Fruit fly (Drosophila melanogaster) whole organism, embryonic: ENCODE results near the gene sno.
A peak's percentile ranks its signal among the peaks of the same experiment; 100 is the strongest.

Source experiments
- Atf3 ChIP-seq: fragments of 200-800 bp; sonication (Bioruptor generic); optimal IDR thresholded peaks from 3 replicates; lab custom pipeline; 2016; ENCODE audit warnings: missing biosample characterization, missing genetic modification characterization
- BtbVII ChIP-seq: fragments of 200-800 bp; sonication (Bioruptor generic); optimal IDR thresholded peaks from 3 replicates; lab custom pipeline; 2017; ENCODE audit warnings: missing biosample characterization, mild to moderate bottlenecking, missing genetic modification characterization
- CG10209 ChIP-seq: fragments of 200-800 bp; sonication (Bioruptor generic); optimal IDR thresholded peaks from 3 replicates; lab custom pipeline; 2017; ENCODE audit warnings: missing biosample characterization, mild to moderate bottlenecking, missing genetic modification characterization, missing genetic modification reagents
- CG13287 ChIP-seq: fragments of 200-800 bp; sonication (Bioruptor generic); IDR thresholded peaks from 2 replicates; pipeline ENCODE4 v1.3.6; 2022; ENCODE audit warnings: missing biosample characterization, missing genetic modification characterization; ENCODE audit not compliant: partially characterized antibody
- CG15514 ChIP-seq: fragments of 200-800 bp; sonication (Bioruptor generic); optimal IDR thresholded peaks from 3 replicates; lab custom pipeline; 2017; ENCODE audit warnings: missing biosample characterization, missing genetic modification characterization, mild to moderate bottlenecking, moderate library complexity, missing genetic modification reagents
- CG16863 ChIP-seq: fragments of 200-800 bp; sonication (Bioruptor generic); optimal IDR thresholded peaks from 3 replicates; lab custom pipeline; 2016; ENCODE audit warnings: missing biosample characterization, missing genetic modification characterization
- CG2120 ChIP-seq: fragments of 200-800 bp; sonication (Bioruptor generic); optimal IDR thresholded peaks from 3 replicates; lab custom pipeline; 2016; ENCODE audit warnings: missing biosample characterization, missing genetic modification characterization
- CG32772 ChIP-seq: fragments of 200-800 bp; sonication (Bioruptor generic); IDR thresholded peaks from 2 replicates; pipeline ENCODE4 v1.3.6; 2022; ENCODE audit warnings: missing biosample characterization, missing genetic modification characterization
- CG4617 ChIP-seq: fragments of 200-800 bp; sonication (Bioruptor generic); optimal IDR thresholded peaks from 3 replicates; lab custom pipeline; 2016; ENCODE audit warnings: missing biosample characterization, missing genetic modification characterization, borderline replicate concordance
- CG6654 ChIP-seq: fragments of 200-800 bp; sonication (Bioruptor generic); optimal IDR thresholded peaks from 2 replicates; lab custom pipeline; 2017; ENCODE audit warnings: missing biosample characterization, mild to moderate bottlenecking, missing genetic modification characterization
- CG8281 ChIP-seq: fragments of 200-800 bp; sonication (Bioruptor generic); optimal IDR thresholded peaks from 2 replicates; lab custom pipeline; 2018; ENCODE audit warnings: missing biosample characterization, mild to moderate bottlenecking, missing genetic modification characterization, moderate library complexity
- CTCF ChIP-seq: fragments of 200-800 bp; sonication (Bioruptor generic); optimal IDR thresholded peaks from 2 replicates; lab custom pipeline; 2017; ENCODE audit warnings: missing biosample characterization, mild to moderate bottlenecking, missing genetic modification characterization, moderate library complexity
- Camta ChIP-seq: fragments of 200-800 bp; sonication (Bioruptor generic); optimal IDR thresholded peaks from 2 replicates; lab custom pipeline; 2016; ENCODE audit warnings: missing biosample characterization, missing genetic modification characterization
- CoRest ChIP-seq: fragments of 200-800 bp; sonication (Bioruptor generic); optimal IDR thresholded peaks from 3 replicates; lab custom pipeline; 2018; ENCODE audit warnings: missing biosample characterization, mild to moderate bottlenecking, missing genetic modification characterization, moderate library complexity
- D19A ChIP-seq: fragments of 200-800 bp; optimal IDR thresholded peaks from 3 replicates; lab custom pipeline; 2019; ENCODE audit warnings: missing biosample characterization, mild to moderate bottlenecking, missing genetic modification characterization, moderate library complexity
- Deaf1 ChIP-seq: fragments of 200-800 bp; optimal IDR thresholded peaks from 3 replicates; lab custom pipeline; 2019; ENCODE audit warnings: missing biosample characterization, mild to moderate bottlenecking, missing genetic modification characterization, moderate library complexity
- Dp ChIP-seq: fragments of 200-800 bp; sonication (Bioruptor generic); optimal IDR thresholded peaks from 2 replicates; lab custom pipeline; 2018; ENCODE audit warnings: missing biosample characterization, mild to moderate bottlenecking, missing genetic modification characterization, moderate library complexity
- Drgx ChIP-seq: fragments of 200-800 bp; sonication (Bioruptor generic); IDR thresholded peaks from 2 replicates; pipeline ENCODE4 v1.3.6; 2022; ENCODE audit warnings: missing biosample characterization, missing genetic modification characterization
- Ets65A ChIP-seq: fragments of 200-800 bp; sonication (Bioruptor generic); peaks from one replicate; lab custom pipeline; 2016; ENCODE audit warnings: missing biosample characterization, missing genetic modification characterization
- GATAe ChIP-seq: fragments of 200-800 bp; sonication (Bioruptor generic); conservative IDR thresholded peaks from 2 replicates; pipeline ENCODE4 v1.3.6; 2022; ENCODE audit warnings: missing biosample characterization, missing genetic modification characterization
- H2.0 ChIP-seq: fragments of 200-800 bp; sonication (Bioruptor generic); IDR thresholded peaks from 2 replicates; pipeline ENCODE4 v1.3.6; 2022; ENCODE audit warnings: missing biosample characterization, missing genetic modification characterization
- HLHmδ ChIP-seq: fragments of 200-800 bp; sonication (Bioruptor generic); optimal IDR thresholded peaks from 2 replicates; lab custom pipeline; 2018; ENCODE audit warnings: missing biosample characterization, mild to moderate bottlenecking, missing genetic modification characterization, moderate library complexity
- Kr ChIP-seq: fragments of 200-800 bp; sonication (Bioruptor generic); optimal IDR thresholded peaks from 2 replicates; lab custom pipeline; 2017; ENCODE audit warnings: missing biosample characterization, mild to moderate bottlenecking, missing genetic modification characterization
- Lim3 ChIP-seq: fragments of 200-800 bp; sonication (Bioruptor generic); IDR thresholded peaks from 2 replicates; pipeline ENCODE4 v1.3.6; 2022; ENCODE audit warnings: missing biosample characterization, missing genetic modification characterization
- Nf-YA ChIP-seq: fragments of 200-800 bp; sonication (Bioruptor generic); IDR thresholded peaks from 2 replicates; pipeline ENCODE4 v1.3.6; 2022; ENCODE audit warnings: missing biosample characterization, missing genetic modification characterization
- Nf-YC ChIP-seq: fragments of 200-800 bp; optimal IDR thresholded peaks from 3 replicates; lab custom pipeline; 2019; ENCODE audit warnings: missing biosample characterization, mild to moderate bottlenecking, missing genetic modification characterization, moderate library complexity
- Ptx1 ChIP-seq: fragments of 200-800 bp; sonication (Bioruptor generic); IDR thresholded peaks from 2 replicates; pipeline ENCODE4 v1.3.6; 2022; ENCODE audit warnings: missing biosample characterization, missing genetic modification characterization
- Scr ChIP-seq: fragments of 200-800 bp; sonication (Bioruptor generic); IDR thresholded peaks from 2 replicates; pipeline ENCODE4 v1.3.6; 2022; ENCODE audit warnings: missing biosample characterization, missing genetic modification characterization; ENCODE audit not compliant: partially characterized antibody
- Taf1 ChIP-seq: fragments of 200-800 bp; sonication (Bioruptor generic); IDR thresholded peaks from 2 replicates; pipeline ENCODE4 v1.3.6; 2022; ENCODE audit warnings: missing biosample characterization, missing genetic modification characterization
- Tbp ChIP-seq: fragments of >200 bp; optimal IDR thresholded peaks from 2 replicates; lab custom pipeline; 2018; ENCODE audit warnings: missing biosample characterization, missing genetic modification characterization
- Xbp1 ChIP-seq: fragments of 200-800 bp; sonication (Bioruptor generic); optimal IDR thresholded peaks from 3 replicates; lab custom pipeline; 2016; ENCODE audit warnings: missing biosample characterization, mild to moderate bottlenecking, missing genetic modification characterization
- ac ChIP-seq: fragments of 200-800 bp; sonication (Bioruptor generic); optimal IDR thresholded peaks from 3 replicates; lab custom pipeline; 2017; ENCODE audit warnings: missing biosample characterization, mild to moderate bottlenecking, missing genetic modification characterization
- al ChIP-seq: fragments of 200-800 bp; sonication (Bioruptor generic); IDR thresholded peaks from 2 replicates; pipeline ENCODE4 v1.3.6; 2022; ENCODE audit warnings: missing biosample characterization, missing genetic modification characterization
- bbx ChIP-seq: fragments of 200-800 bp; sonication (Bioruptor generic); IDR thresholded peaks from 2 replicates; pipeline ENCODE4 v1.3.6; 2022; ENCODE audit warnings: missing biosample characterization, missing genetic modification characterization; ENCODE audit not compliant: partially characterized antibody
- croc ChIP-seq: fragments of 200-800 bp; sonication (Bioruptor generic); conservative IDR thresholded peaks from 3 replicates; pipeline ENCODE4 v1.3.6; 2022; ENCODE audit warnings: missing biosample characterization, missing genetic modification characterization
- cwo ChIP-seq: fragments of 200-800 bp; sonication (Bioruptor generic); optimal IDR thresholded peaks from 3 replicates; lab custom pipeline; 2017; ENCODE audit warnings: missing biosample characterization, missing genetic modification characterization, mild to moderate bottlenecking, moderate library complexity, missing genetic modification reagents
- da ChIP-seq: fragments of 200-800 bp; sonication (Bioruptor generic); optimal IDR thresholded peaks from 2 replicates; lab custom pipeline; 2016; ENCODE audit warnings: missing biosample characterization, missing genetic modification characterization
- dysf ChIP-seq: fragments of 200-800 bp; sonication (Bioruptor generic); IDR thresholded peaks from 3 replicates; pipeline ENCODE4 v1.3.6; 2022; ENCODE audit warnings: missing biosample characterization, missing genetic modification characterization
- ftz-f1 ChIP-seq: fragments of 200-800 bp; sonication (Bioruptor generic); optimal IDR thresholded peaks from 2 replicates; lab custom pipeline; 2016; ENCODE audit warnings: missing biosample characterization, missing genetic modification characterization
- gem ChIP-seq: fragments of 200-800 bp; sonication (Bioruptor generic); optimal IDR thresholded peaks from 2 replicates; lab custom pipeline; 2019; ENCODE audit warnings: missing biosample characterization, mild to moderate bottlenecking, missing genetic modification characterization, moderate library complexity
- mld ChIP-seq: fragments of 200-800 bp; sonication (Bioruptor generic); IDR thresholded peaks from 3 replicates; pipeline ENCODE4 v1.3.6; 2022; ENCODE audit warnings: missing biosample characterization, missing genetic modification characterization; ENCODE audit not compliant: partially characterized antibody
- nau ChIP-seq: fragments of 200-800 bp; sonication (Bioruptor generic); optimal IDR thresholded peaks from 3 replicates; lab custom pipeline; 2017; ENCODE audit warnings: missing biosample characterization, mild to moderate bottlenecking, missing genetic modification characterization, missing genetic modification reagents
- pnt ChIP-seq: fragments of 200-800 bp; sonication (Bioruptor generic); optimal IDR thresholded peaks from 3 replicates; lab custom pipeline; 2016; ENCODE audit warnings: missing biosample characterization, missing genetic modification characterization
- prd ChIP-seq, 3 experiments: fragments of >200 bp in 2 of 3; fragments of 200-800 bp in 1 of 3; sonication (Bioruptor generic) in 1 of 3; optimal IDR thresholded peaks in 2 of 3; IDR thresholded peaks in 1 of 3; 2 replicates in 2 of 3; 3 replicates in 1 of 3; pipeline versions ENCODE4 v1.3.6 to Lab custom; 2017 to 2022; ENCODE audit warnings: missing biosample characterization in 1 of 3, missing genetic modification characterization in 1 of 3
- repo ChIP-seq: fragments of 200-800 bp; sonication (Bioruptor generic); optimal IDR thresholded peaks from 2 replicates; lab custom pipeline; 2016; ENCODE audit warnings: missing biosample characterization, missing genetic modification characterization
- sc ChIP-seq, 3 experiments: fragments of >200 bp in 2 of 3; fragments of 200-800 bp in 1 of 3; sonication (Bioruptor generic) in 1 of 3; optimal IDR thresholded peaks; 2 replicates in 2 of 3; 3 replicates in 1 of 3; lab custom pipeline; 2017; ENCODE audit warnings: mild to moderate bottlenecking in 1 of 3, missing biosample characterization in 1 of 3, missing genetic modification characterization in 1 of 3, missing genetic modification reagents in 1 of 3
- toy ChIP-seq: fragments of 200-800 bp; sonication (Bioruptor generic); IDR thresholded peaks from 2 replicates; pipeline ENCODE4 v1.3.6; 2022; ENCODE audit warnings: missing biosample characterization, missing genetic modification characterization
- zen2 ChIP-seq: fragments of 200-800 bp; sonication (Bioruptor generic); IDR thresholded peaks from 3 replicates; pipeline ENCODE4 v1.3.6; 2022; ENCODE audit warnings: missing biosample characterization, missing genetic modification characterization; ENCODE audit not compliant: partially characterized antibody

sno gene

DNA sequence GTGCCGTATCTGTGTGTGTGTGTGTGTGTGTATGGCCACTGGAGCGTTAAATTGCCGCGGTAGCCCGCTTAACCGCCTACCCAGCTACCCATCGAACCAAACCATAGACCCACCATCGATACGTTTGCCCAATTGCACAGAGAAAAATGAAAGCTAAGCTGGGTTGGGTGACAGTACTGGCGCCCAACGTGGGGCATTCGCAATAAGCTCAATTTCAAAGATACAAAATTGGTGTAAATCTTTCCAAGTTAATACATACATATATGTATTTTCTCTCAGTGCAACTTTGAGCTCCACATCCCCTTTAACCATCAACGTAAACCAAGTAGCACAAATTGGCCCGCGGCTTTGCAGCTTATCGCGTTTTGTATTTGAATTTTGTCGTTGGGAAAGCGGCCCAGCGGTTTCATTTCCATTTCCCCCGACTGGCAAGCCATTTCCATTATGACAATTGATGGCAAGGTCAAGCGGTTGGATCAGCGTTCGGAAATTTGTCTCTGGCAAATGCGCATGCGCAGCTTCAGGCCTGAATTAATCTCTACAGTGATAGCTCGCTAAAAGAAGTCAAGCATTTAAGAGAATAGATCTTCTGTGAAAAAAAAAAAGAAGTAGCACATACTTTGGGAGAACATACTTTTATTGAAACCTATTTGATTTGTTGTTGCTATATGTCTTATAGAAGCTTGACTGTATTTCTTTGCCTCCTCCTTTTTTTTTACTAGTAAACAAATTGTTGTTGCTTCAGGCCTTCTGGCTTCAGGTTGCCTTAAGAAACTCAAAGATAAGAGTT is 21.1 kb upstream of the sno start (continued):
- TF ChIP-seq gem: peak; percentile 78
- no peak for TF ChIP-seq prd (optimal IDR thresholded peaks at IDR 0.05; lab: Kevin White, UChicago)
- TF ChIP-seq prd (GFP tag; IDR thresholded peaks at IDR 0.05; lab: Robert Waterston, UW): peak; percentile 83
- peak; percentile 69 for TF ChIP-seq cwo
- peak; percentile 48 for TF ChIP-seq BtbVII (GFP tag; lab: Kevin White, UChicago)
- peak; percentile 49 for TF ChIP-seq Drgx
- peak; percentile 70 for TF ChIP-seq pnt (GFP tag; lab: Kevin White, UChicago)
- peak; percentile 67 for TF ChIP-seq CG16863 (GFP tag; lab: Kevin White, UChicago)
- no peak for TF ChIP-seq zen2 (GFP tag; lab: Robert Waterston, UW)
- TF ChIP-seq mld (GFP tag; lab: Robert Waterston, UW): no peak
- peak; percentile 66 for TF ChIP-seq Camta
- no peak; the same call in 1 of the 2 replicates for TF ChIP-seq GATAe (GFP tag; lab: Robert Waterston, UW)
- peak; percentile 32 for TF ChIP-seq CG4617
- no peak for TF ChIP-seq HLHmδ (GFP tag; lab: Kevin White, UChicago)
- TF ChIP-seq CG6654 (GFP tag; lab: Kevin White, UChicago): peak; percentile 18
- TF ChIP-seq Xbp1 (GFP tag; lab: Kevin White, UChicago): peak; percentile 74
- TF ChIP-seq CTCF (GFP tag; lab: Kevin White, UChicago): no peak
- TF ChIP-seq CG2120: peak; percentile 56
- TF ChIP-seq Taf1 (GFP tag; lab: Robert Waterston, UW): peak; percentile 60
- no peak for TF ChIP-seq ac (GFP tag; lab: Kevin White, UChicago)
- TF ChIP-seq Deaf1 (tag; lab: Kevin White, UChicago): peak; percentile 39
- TF ChIP-seq nau: peak; percentile 37
- peak; percentile 25 for TF ChIP-seq Nf-YC (tag; lab: Kevin White, UChicago)
- TF ChIP-seq ftz-f1 (GFP tag; lab: Kevin White, UChicago): no peak
- peak; percentile 83 for TF ChIP-seq H2.0 (GFP tag; lab: Robert Waterston, UW)
- TF ChIP-seq Nf-YA: peak; percentile 71
- no peak for TF ChIP-seq Scr (GFP tag; lab: Robert Waterston, UW)
- peak; percentile 97 for TF ChIP-seq Ets65A (GFP tag; lab: Kevin White, UChicago)
- TF ChIP-seq sc (optimal IDR thresholded peaks at IDR 0.05; lab: Kevin White, UChicago): no peak
- TF ChIP-seq sc (GFP tag; optimal IDR thresholded peaks at IDR 0.05; lab: Kevin White, UChicago): peak; percentile 44
- peak; percentile 23 for TF ChIP-seq repo (GFP tag; lab: Kevin White, UChicago)
- no peak for TF ChIP-seq Kr (GFP tag; lab: Kevin White, UChicago)
- peak; percentile 68 for TF ChIP-seq Atf3 (GFP tag; lab: Kevin White, UChicago)
- peak; percentile 55; the same call in 2 of the 3 replicates for TF ChIP-seq croc
- peak; percentile 62 for TF ChIP-seq D19A (tag; lab: Kevin White, UChicago)
- TF ChIP-seq Lim3 (GFP tag; lab: Robert Waterston, UW): 0 out of 2 replicates have a peak, but pooled peaks have one; percentile 48
- TF ChIP-seq Dp (GFP tag; lab: Kevin White, UChicago): no peak
- TF ChIP-seq bbx: no peak
- TF ChIP-seq toy: 0 out of 2 replicates have a peak, but pooled peaks have one; percentile 32
- peak; percentile 79 for TF ChIP-seq CG32772 (GFP tag; lab: Robert Waterston, UW)
- peak; percentile 85 for TF ChIP-seq dysf (GFP tag; lab: Robert Waterston, UW)
- TF ChIP-seq CG8281 (tag; lab: Kevin White, UChicago): peak; percentile 43
- peak; percentile 66 for TF ChIP-seq CoRest (tag; lab: Kevin White, UChicago)
- no peak for TF ChIP-seq CG13287
- TF ChIP-seq Tbp (GFP tag; lab: Kevin White, UChicago): no peak
- TF ChIP-seq CG15514 (GFP tag; lab: Kevin White, UChicago): peak; percentile 55
- TF ChIP-seq da (GFP tag; lab: Kevin White, UChicago): no peak
- TF ChIP-seq CG10209 (GFP tag; lab: Kevin White, UChicago): peak; percentile 72
- TF ChIP-seq Ptx1 (GFP tag; lab: Robert Waterston, UW): peak; percentile 86
- peak; percentile 29; the same call in 1 of the 2 replicates for TF ChIP-seq al (GFP tag; lab: Robert Waterston, UW)
